Worm (Caenorhabditis elegans) whole organism, L2 larva: ENCODE measurements around the gene W09D6.1.

Experiments used
- C34F6.9 ChIP-seq: fragments of 150-350 bp; optimal IDR thresholded peaks from 2 replicates; lab custom pipeline; 2014; ENCODE audit warnings: missing biosample characterization, missing genetic modification characterization
- ZK546.5 ChIP-seq: sonication (generic microtip); optimal IDR thresholded peaks from 2 replicates; lab custom pipeline; 2017; ENCODE audit warnings: missing biosample characterization, missing genetic modification characterization
- aly-2 ChIP-seq: fragments of 150-350 bp; optimal IDR thresholded peaks from 2 replicates; lab custom pipeline; 2014; ENCODE audit warnings: missing biosample characterization, missing genetic modification characterization
- ceh-16 ChIP-seq: fragments of 150-350 bp; optimal IDR thresholded peaks from 2 replicates; lab custom pipeline; 2014; ENCODE audit warnings: missing biosample characterization, missing genetic modification characterization
- dmd-4 ChIP-seq: sonication (generic microtip); optimal IDR thresholded peaks from 2 replicates; lab custom pipeline; 2017; ENCODE audit warnings: missing biosample characterization, missing genetic modification characterization
- gmeb-1 ChIP-seq: fragments of 150-350 bp; optimal IDR thresholded peaks from 2 replicates; lab custom pipeline; 2014; ENCODE audit warnings: missing biosample characterization, missing genetic modification characterization
- lsy-2 ChIP-seq, 2 experiments: fragments of 150-350 bp in 1 of 2; sonication (generic microtip) in 1 of 2; optimal IDR thresholded peaks; 2 replicates each; lab custom pipeline; 2014 to 2017; ENCODE audit warnings: missing biosample characterization in 2 of 2, missing genetic modification characterization in 2 of 2
- mdl-1 ChIP-seq, 2 experiments: fragments of 150-350 bp in 1 of 2; sonication (generic microtip) in 1 of 2; optimal IDR thresholded peaks; 2 replicates each; lab custom pipeline; 2017; ENCODE audit warnings: missing biosample characterization in 2 of 2, missing genetic modification characterization in 2 of 2
- nhr-11 ChIP-seq: fragments of 150-350 bp; optimal IDR thresholded peaks from 2 replicates; lab custom pipeline; 2014; ENCODE audit warnings: missing biosample characterization, missing genetic modification characterization
- snpc-4 ChIP-seq: fragments of 150-350 bp; optimal IDR thresholded peaks from 2 replicates; lab custom pipeline; 2014; ENCODE audit warnings: missing biosample characterization, missing genetic modification characterization
- unc-39 ChIP-seq: fragments of 150-350 bp; optimal IDR thresholded peaks from 2 replicates; lab custom pipeline; 2014; ENCODE audit warnings: missing biosample characterization, missing genetic modification characterization
- unc-62 ChIP-seq: fragments of 150-350 bp; optimal IDR thresholded peaks from 2 replicates; lab custom pipeline; 2014; ENCODE audit warnings: missing biosample characterization, missing genetic modification reagents, missing genetic modification characterization
- ztf-11 ChIP-seq: sonication (generic microtip); optimal IDR thresholded peaks from 2 replicates; lab custom pipeline; 2017; ENCODE audit warnings: missing biosample characterization, missing genetic modification characterization

DNA sequence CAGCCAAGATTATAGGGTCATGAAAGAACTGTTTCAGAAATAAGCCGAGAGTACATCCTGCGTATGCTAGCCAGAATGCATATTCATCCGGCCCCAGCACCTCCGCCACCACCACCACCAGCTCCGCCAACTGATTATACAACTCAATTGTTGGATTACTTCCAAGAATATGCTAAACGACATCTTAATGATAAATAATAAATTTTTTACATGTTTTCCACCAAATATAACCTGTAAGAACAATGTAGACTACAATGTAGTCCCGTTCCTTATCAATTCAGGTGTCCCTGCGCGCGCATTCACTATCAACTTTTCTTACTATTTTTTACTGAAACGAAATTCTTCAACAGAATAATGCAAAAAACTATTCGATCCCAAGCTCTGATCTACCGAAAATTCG, 35.8 kb upstream of the W09D6.1 start, which contains the start of gene Y48A6B.9:
- no peak for TF ChIP-seq ZK546.5 (tag; lab: Kevin White, UChicago)
- TF ChIP-seq gmeb-1 (tag; lab: Kevin White, UChicago), result no peak
- TF ChIP-seq ceh-16 (tag; lab: Kevin White, UChicago), result no peak
- no peak for TF ChIP-seq nhr-11
- TF ChIP-seq aly-2 (tag; lab: Kevin White, UChicago), result no peak
- no peak for TF ChIP-seq mdl-1 (tag; optimal IDR thresholded peaks at IDR 0.05; lab: Kevin White, UChicago)
- no peak for TF ChIP-seq dmd-4 (tag; lab: Kevin White, UChicago)
- no peak for TF ChIP-seq unc-62 (GFP tag; lab: Kevin White, UChicago)
- no peak for TF ChIP-seq lsy-2 (tag; optimal IDR thresholded peaks at IDR 0.05; lab: Kevin White, UChicago)
- no peak for TF ChIP-seq unc-39 (tag; lab: Kevin White, UChicago)
- no peak for TF ChIP-seq ztf-11 (tag; lab: Kevin White, UChicago)
- TF ChIP-seq C34F6.9, result no peak
- TF ChIP-seq snpc-4 (tag; lab: Kevin White, UChicago), result no peak
